Fruit fly (Drosophila melanogaster) whole organism, embryonic: ENCODE measurements around the gene CG34008.

Experiments
- Abd-B ChIP-seq: fragments of 200-800 bp; sonication (Bioruptor generic); optimal IDR thresholded peaks from 2 replicates; lab custom pipeline; 2018; ENCODE audit warnings: missing biosample characterization, mild to moderate bottlenecking, missing genetic modification characterization, moderate library complexity
- Awh ChIP-seq: fragments of 200-800 bp; sonication (Bioruptor generic); IDR thresholded peaks from 2 replicates; pipeline ENCODE4, ENCODE4 v1.3.6; 2022; ENCODE audit warnings: missing biosample characterization, missing genetic modification characterization
- Bteb2 ChIP-seq: fragments of 200-800 bp; sonication (Bioruptor generic); optimal IDR thresholded peaks from 2 replicates; lab custom pipeline; 2016; ENCODE audit warnings: missing biosample characterization, missing genetic modification characterization
- CG11696 ChIP-seq: fragments of 200-800 bp; sonication (Bioruptor generic); IDR thresholded peaks from 2 replicates; pipeline ENCODE4 v1.3.6; 2022; ENCODE audit warnings: missing biosample characterization, missing genetic modification characterization
- CG12155 ChIP-seq: fragments of 200-800 bp; sonication (Bioruptor generic); optimal IDR thresholded peaks from 3 replicates; lab custom pipeline; 2016; ENCODE audit warnings: missing biosample characterization, missing genetic modification characterization
- CG14965 ChIP-seq: fragments of 200-800 bp; sonication (Bioruptor generic); optimal IDR thresholded peaks from 2 replicates; lab custom pipeline; 2016; ENCODE audit warnings: missing biosample characterization, missing genetic modification characterization, borderline replicate concordance
- CG15601 ChIP-seq: fragments of 200-800 bp; sonication (Bioruptor generic); optimal IDR thresholded peaks from 3 replicates; lab custom pipeline; 2019; ENCODE audit warnings: missing biosample characterization, mild to moderate bottlenecking, missing genetic modification characterization, moderate library complexity
- CG2129 ChIP-seq: fragments of 200-800 bp; sonication (Bioruptor generic); IDR thresholded peaks from 2 replicates; pipeline ENCODE4 v1.3.6; 2022; ENCODE audit warnings: missing biosample characterization, missing genetic modification characterization; ENCODE audit not compliant: partially characterized antibody
- CG2875 ChIP-seq: fragments of 200-800 bp; sonication (Bioruptor generic); optimal IDR thresholded peaks from 2 replicates; lab custom pipeline; 2017; ENCODE audit warnings: missing biosample characterization, mild to moderate bottlenecking, missing genetic modification characterization, missing genetic modification reagents
- CG2889 ChIP-seq: fragments of 200-800 bp; sonication (Bioruptor generic); IDR thresholded peaks from 3 replicates; pipeline ENCODE4 v1.3.6; 2022; ENCODE audit warnings: missing biosample characterization, missing genetic modification characterization
- CG31224 ChIP-seq: fragments of 200-800 bp; sonication (Bioruptor generic); IDR thresholded peaks from 2 replicates; pipeline ENCODE4 v1.3.6; 2022; ENCODE audit warnings: missing biosample characterization, missing genetic modification characterization
- CG31441 ChIP-seq: fragments of 200-800 bp; sonication (Bioruptor generic); IDR thresholded peaks from 2 replicates; pipeline ENCODE4 v1.3.6; 2022; ENCODE audit warnings: missing biosample characterization, missing genetic modification characterization
- CG3726 ChIP-seq: fragments of 200-800 bp; sonication (Bioruptor generic); IDR thresholded peaks from 3 replicates; pipeline ENCODE4, ENCODE4 v1.3.6; 2022; ENCODE audit warnings: missing biosample characterization, missing genetic modification characterization
- CG5245 ChIP-seq: fragments of 200-800 bp; sonication (Bioruptor generic); optimal IDR thresholded peaks from 3 replicates; lab custom pipeline; 2016; ENCODE audit warnings: missing biosample characterization, missing genetic modification characterization
- CG8290 ChIP-seq, 3 experiments: fragments of 200-800 bp; sonication (Bioruptor generic); optimal IDR thresholded peaks; 2 replicates each; lab custom pipeline; 2016 to 2019; ENCODE audit warnings: missing biosample characterization in 3 of 3, missing genetic modification characterization in 3 of 3, mild to moderate bottlenecking in 2 of 3, moderate library complexity in 1 of 3
- CHES-1-like ChIP-seq: fragments of 200-800 bp; sonication (Bioruptor generic); optimal IDR thresholded peaks from 2 replicates; lab custom pipeline; 2016; ENCODE audit warnings: missing biosample characterization, missing genetic modification characterization
- Deaf1 ChIP-seq: fragments of 200-800 bp; optimal IDR thresholded peaks from 3 replicates; lab custom pipeline; 2019; ENCODE audit warnings: missing biosample characterization, mild to moderate bottlenecking, missing genetic modification characterization, moderate library complexity
- Doc2 ChIP-seq: fragments of 200-800 bp; sonication (Bioruptor generic); IDR thresholded peaks from 2 replicates; pipeline ENCODE4 v1.3.6; 2022; ENCODE audit warnings: missing biosample characterization, missing genetic modification characterization
- Fer2 ChIP-seq: fragments of 200-800 bp; sonication (Bioruptor generic); optimal IDR thresholded peaks from 2 replicates; lab custom pipeline; 2018; ENCODE audit warnings: missing biosample characterization, mild to moderate bottlenecking, missing genetic modification characterization, moderate library complexity
- GATAe ChIP-seq: fragments of 200-800 bp; sonication (Bioruptor generic); conservative IDR thresholded peaks from 2 replicates; pipeline ENCODE4 v1.3.6; 2022; ENCODE audit warnings: missing biosample characterization, missing genetic modification characterization
- H15 ChIP-seq: fragments of 200-800 bp; sonication (Bioruptor generic); IDR thresholded peaks from 3 replicates; pipeline ENCODE4 v1.3.6; 2022; ENCODE audit warnings: missing biosample characterization, missing genetic modification characterization
- HHEX ChIP-seq: fragments of 200-800 bp; sonication (Bioruptor generic); optimal IDR thresholded peaks from 3 replicates; lab custom pipeline; 2017; ENCODE audit warnings: missing biosample characterization, mild to moderate bottlenecking, missing genetic modification characterization, missing genetic modification reagents
- HLHmδ ChIP-seq: fragments of 200-800 bp; sonication (Bioruptor generic); optimal IDR thresholded peaks from 2 replicates; lab custom pipeline; 2018; ENCODE audit warnings: missing biosample characterization, mild to moderate bottlenecking, missing genetic modification characterization, moderate library complexity
- Jarid2 ChIP-seq: fragments of 200-800 bp; sonication (Bioruptor generic); optimal IDR thresholded peaks from 3 replicates; lab custom pipeline; 2017; ENCODE audit warnings: mild to moderate bottlenecking, missing biosample characterization, missing genetic modification reagents, missing genetic modification characterization
- Med ChIP-seq: fragments of 200-800 bp; sonication (Bioruptor generic); peaks from one replicate; lab custom pipeline; 2016; ENCODE audit warnings: missing biosample characterization, missing genetic modification characterization, mild to moderate bottlenecking, inconsistent platforms, moderate library complexity
- NFAT ChIP-seq: fragments of 200-800 bp; sonication (Bioruptor generic); IDR thresholded peaks from 2 replicates; pipeline ENCODE4 v1.3.6; 2022; ENCODE audit warnings: missing biosample characterization, missing genetic modification characterization
- NfI ChIP-seq: fragments of 200-800 bp; sonication (Bioruptor generic); optimal IDR thresholded peaks from 3 replicates; lab custom pipeline; 2018; ENCODE audit warnings: missing biosample characterization, mild to moderate bottlenecking, missing genetic modification characterization, moderate library complexity
- Side ChIP-seq: fragments of 200-800 bp; sonication (Bioruptor generic); optimal IDR thresholded peaks from 2 replicates; lab custom pipeline; 2016; ENCODE audit warnings: missing biosample characterization, missing genetic modification characterization
- Trl ChIP-seq, 3 experiments: fragments of >200 bp in 2 of 3; fragments of 200-800 bp in 1 of 3; sonication (Bioruptor generic) in 1 of 3; optimal IDR thresholded peaks; 2 replicates in 1 of 3; 3 replicates in 2 of 3; lab custom pipeline; 2016 to 2017; ENCODE audit warnings: missing biosample characterization in 1 of 3, missing genetic modification characterization in 1 of 3
- btn ChIP-seq: fragments of 200-800 bp; sonication (Bioruptor generic); optimal IDR thresholded peaks from 2 replicates; lab custom pipeline; 2016; ENCODE audit warnings: missing biosample characterization, missing genetic modification characterization
- dpn ChIP-seq, 2 experiments: fragments of 200-800 bp; sonication (Bioruptor generic); optimal IDR thresholded peaks; 3 replicates each; lab custom pipeline; 2016; ENCODE audit warnings: missing biosample characterization in 2 of 2, missing genetic modification characterization in 2 of 2
- en ChIP-seq: fragments of 200-800 bp; sonication (Bioruptor generic); optimal IDR thresholded peaks from 2 replicates; lab custom pipeline; 2016; ENCODE audit warnings: missing biosample characterization, missing genetic modification characterization
- esg ChIP-seq: fragments of 200-800 bp; sonication (Bioruptor generic); conservative IDR thresholded peaks from 2 replicates; pipeline ENCODE4 v1.3.6; 2022; ENCODE audit warnings: missing biosample characterization, missing genetic modification characterization
- exex ChIP-seq: fragments of 200-800 bp; sonication (Bioruptor generic); optimal IDR thresholded peaks from 4 replicates; lab custom pipeline; 2018; ENCODE audit warnings: missing biosample characterization, mild to moderate bottlenecking, missing genetic modification characterization, moderate library complexity
- fu2 ChIP-seq: fragments of 200-800 bp; sonication (Bioruptor generic); optimal IDR thresholded peaks from 2 replicates; lab custom pipeline; 2016; ENCODE audit warnings: missing biosample characterization, missing genetic modification characterization
- her ChIP-seq: fragments of 200-800 bp; sonication (Bioruptor generic); optimal IDR thresholded peaks from 2 replicates; lab custom pipeline; 2016; ENCODE audit warnings: missing biosample characterization, missing genetic modification characterization
- hth ChIP-seq: fragments of >200 bp; optimal IDR thresholded peaks from 2 replicates; lab custom pipeline; 2017; ENCODE audit warnings: inconsistent platforms
- ken ChIP-seq: fragments of 200-800 bp; sonication (Bioruptor generic); IDR thresholded peaks from 3 replicates; pipeline ENCODE4 v1.3.6; 2022; ENCODE audit warnings: missing biosample characterization, missing genetic modification characterization
- phol ChIP-seq: fragments of 200-800 bp; sonication (Bioruptor generic); optimal IDR thresholded peaks from 3 replicates; lab custom pipeline; 2018; ENCODE audit warnings: missing biosample characterization, mild to moderate bottlenecking, missing genetic modification characterization, moderate library complexity
- pnt ChIP-seq: fragments of 200-800 bp; sonication (Bioruptor generic); optimal IDR thresholded peaks from 3 replicates; lab custom pipeline; 2016; ENCODE audit warnings: missing biosample characterization, missing genetic modification characterization
- prd ChIP-seq, 3 experiments: fragments of >200 bp in 2 of 3; fragments of 200-800 bp in 1 of 3; sonication (Bioruptor generic) in 1 of 3; optimal IDR thresholded peaks in 2 of 3; IDR thresholded peaks in 1 of 3; 2 replicates in 2 of 3; 3 replicates in 1 of 3; pipeline versions ENCODE4 v1.3.6 to Lab custom; 2017 to 2022; ENCODE audit warnings: missing biosample characterization in 1 of 3, missing genetic modification characterization in 1 of 3
- pum ChIP-seq: fragments of 200-800 bp; sonication (Bioruptor generic); optimal IDR thresholded peaks from 2 replicates; lab custom pipeline; 2016; ENCODE audit warnings: missing biosample characterization, missing genetic modification characterization
- pzg ChIP-seq: fragments of 200-800 bp; sonication (Bioruptor generic); optimal IDR thresholded peaks from 3 replicates; lab custom pipeline; 2018; ENCODE audit warnings: missing biosample characterization, mild to moderate bottlenecking, missing genetic modification characterization, moderate library complexity
- rib ChIP-seq: fragments of 200-800 bp; sonication (Bioruptor generic); IDR thresholded peaks from 2 replicates; pipeline ENCODE4 v1.3.6; 2022; ENCODE audit warnings: missing biosample characterization, missing genetic modification characterization
- sd ChIP-seq: fragments of 200-800 bp; sonication (Bioruptor generic); optimal IDR thresholded peaks from 3 replicates; lab custom pipeline; 2018; ENCODE audit warnings: missing biosample characterization, mild to moderate bottlenecking, missing genetic modification characterization, moderate library complexity
- sim ChIP-seq: fragments of 200-800 bp; sonication (Bioruptor generic); IDR thresholded peaks from 2 replicates; pipeline ENCODE4 v1.3.6; 2022; ENCODE audit warnings: missing biosample characterization, missing genetic modification characterization
- stwl ChIP-seq: fragments of 200-800 bp; sonication (Bioruptor generic); optimal IDR thresholded peaks from 3 replicates; lab custom pipeline; 2018; ENCODE audit warnings: missing biosample characterization, mild to moderate bottlenecking, missing genetic modification characterization, moderate library complexity

Gene CG34008

DNA sequence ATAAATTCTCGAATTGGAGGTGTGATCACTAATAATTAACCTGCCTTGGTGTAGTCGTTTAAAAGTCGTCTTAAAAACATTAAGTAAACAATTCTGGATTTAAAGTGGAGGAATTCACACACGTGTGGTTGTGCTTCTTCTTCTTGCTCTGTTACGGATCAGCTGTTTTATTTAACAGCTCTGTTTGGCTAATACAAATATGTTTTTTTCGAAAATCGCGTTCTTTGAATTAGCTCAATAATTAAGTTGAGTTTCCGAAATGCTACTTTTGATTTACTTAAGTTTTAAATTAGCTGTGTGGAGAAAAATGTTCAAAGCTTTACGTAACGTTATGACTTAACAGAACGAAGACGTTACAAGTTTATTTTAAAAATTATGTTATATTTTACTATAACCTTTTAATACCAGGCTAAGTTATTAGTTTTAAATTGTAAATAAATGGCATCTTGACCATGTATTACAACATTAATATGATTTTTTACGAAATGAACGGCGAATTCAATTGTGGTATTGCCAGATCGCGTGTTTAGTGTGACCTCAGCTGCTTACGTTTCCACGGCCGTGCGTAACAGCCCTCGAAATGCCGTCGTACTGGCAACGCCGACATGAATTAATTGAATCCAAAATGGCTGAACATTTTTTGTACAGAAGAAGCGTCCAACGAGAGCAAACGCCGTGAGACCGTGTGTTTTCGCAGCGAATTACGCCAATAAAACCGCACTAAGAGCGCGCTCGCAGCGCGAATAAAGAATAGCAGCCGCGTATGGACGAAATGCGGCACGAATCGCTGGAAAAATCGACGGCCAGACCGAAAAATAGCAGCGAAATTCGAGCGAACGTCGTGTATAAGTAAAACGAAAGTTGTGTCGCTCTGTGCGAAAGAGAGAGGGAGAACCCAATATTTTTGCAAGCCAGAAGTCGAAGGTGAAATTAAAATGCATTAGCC, 11.5 kb upstream of the CG34008 start, which contains the start of the genes Pus1 and bon (continued):
- TF ChIP-seq hth (lab: Kevin White, UChicago) (no peak), CG12155 (GFP tag; lab: Kevin White, UChicago) (peak; percentile 52), exex (tag; lab: Kevin White, UChicago) (peak; percentile 46), prd (optimal IDR thresholded peaks at IDR 0.05; lab: Kevin White, UChicago) (no peak), prd (GFP tag; IDR thresholded peaks at IDR 0.05; lab: Robert Waterston, UW) (peak; percentile 12; the same call in 1 of the 3 replicates), CG2875 (GFP tag; lab: Kevin White, UChicago) (no peak), pzg (GFP tag; lab: Kevin White, UChicago) (peak; percentile 87), fu2 (GFP tag; lab: Kevin White, UChicago) (peak; percentile 25), btn (GFP tag; lab: Kevin White, UChicago) (no peak), HLHmδ (peak; percentile 37), pum (GFP tag; lab: Kevin White, UChicago) (peak; percentile 14), her (GFP tag; lab: Kevin White, UChicago) (no peak), Med (GFP tag; lab: Kevin White, UChicago) (peak; percentile 87), HHEX (GFP tag; lab: Kevin White, UChicago) (no peak), ken (GFP tag; lab: Robert Waterston, UW) (peak; percentile 34; the same call in 1 of the 3 replicates), NfI (GFP tag; lab: Kevin White, UChicago) (peak; percentile 12), CG3726 (no peak), sd (tag; lab: Kevin White, UChicago) (peak; percentile 68), CG31441 (GFP tag; lab: Robert Waterston, UW) (0 out of 2 replicates have a peak, but pooled peaks have one; percentile 21), Jarid2 (GFP tag; lab: Kevin White, UChicago) (peak; percentile 49), Fer2 (tag; lab: Kevin White, UChicago) (no peak), Bteb2 (no peak), Trl (optimal IDR thresholded peaks at IDR 0.05; lab: Kevin White, UChicago) (peak in 1 of 2 experiments; percentile 34), Trl (GFP tag; optimal IDR thresholded peaks at IDR 0.05; lab: Kevin White, UChicago) (no peak), Doc2 (GFP tag; lab: Robert Waterston, UW) (no peak), Side (GFP tag; lab: Kevin White, UChicago) (peak; percentile 41), CG31224 (GFP tag; lab: Robert Waterston, UW) (no peak), CG2129 (GFP tag; lab: Robert Waterston, UW) (no peak), rib (peak; percentile 48; the same call in 1 of the 2 replicates), pnt (GFP tag; lab: Kevin White, UChicago) (no peak), Abd-B (no peak), CG5245 (GFP tag; lab: Kevin White, UChicago) (no peak), CG15601 (peak; percentile 14), CG2889 (GFP tag; lab: Robert Waterston, UW) (no peak), H15 (no peak), Awh (no peak), sim (no peak), stwl (tag; lab: Kevin White, UChicago) (peak; percentile 79), phol (tag; lab: Kevin White, UChicago) (peak; percentile 99), CG14965 (GFP tag; lab: Kevin White, UChicago) (no peak), GATAe (GFP tag; lab: Robert Waterston, UW) (no peak), en (GFP tag; lab: Kevin White, UChicago) (no peak), Deaf1 (peak; percentile 63), NFAT (GFP tag; lab: Robert Waterston, UW) (0 out of 2 replicates have a peak, but pooled peaks have one; percentile 13), dpn (GFP tag; optimal IDR thresholded peaks at IDR 0.05; lab: Kevin White, UChicago) (peak; percentile 5 to 34), CG8290 (GFP tag; optimal IDR thresholded peaks at IDR 0.05; lab: Kevin White, UChicago) (no peak), CG8290 (tag; optimal IDR thresholded peaks at IDR 0.05; lab: Kevin White, UChicago) (peak in 1 of 2 experiments; percentile 67), CG11696 (GFP tag; lab: Robert Waterston, UW) (no peak), esg (GFP tag; lab: Robert Waterston, UW) (no peak), CHES-1-like (GFP tag; lab: Kevin White, UChicago) (peak; percentile 64)
